Worm (Caenorhabditis elegans) whole organism, L4 larva: ENCODE measurements around the gene B0034.2.

Source experiments
- D1046.2 ChIP-seq: fragments of 200-800 bp; sonication (Bioruptor generic); IDR thresholded peaks from 2 replicates; pipeline ENCODE4 v1.3.6; 2022; ENCODE audit warnings: missing genetic modification characterization, missing compliant biosample characterization
- F26F4.8 ChIP-seq: fragments of 200-800 bp; sonication (Bioruptor generic); conservative IDR thresholded peaks from 2 replicates; pipeline ENCODE4 v1.3.6; 2022; ENCODE audit warnings: missing genetic modification characterization, missing compliant biosample characterization
- F44E2.7 ChIP-seq: fragments of 200-800 bp; sonication (Bioruptor generic); IDR thresholded peaks from 2 replicates; pipeline ENCODE4 v2.1.2; 2022; ENCODE audit warnings: missing genetic modification characterization, missing compliant biosample characterization
- F49E8.2 ChIP-seq: sonication (generic microtip); optimal IDR thresholded peaks from 2 replicates; lab custom pipeline; 2016; ENCODE audit warnings: missing compliant biosample characterization, mild to moderate bottlenecking, missing genetic modification characterization, borderline replicate concordance
- T20F7.1 ChIP-seq: fragments of 200-800 bp; sonication (Bioruptor generic); optimal IDR thresholded peaks from 2 replicates; lab custom pipeline; 2018; ENCODE audit warnings: mild to moderate bottlenecking, missing genetic modification characterization, missing compliant biosample characterization
- Y48G9A.11 ChIP-seq: fragments of 200-800 bp; sonication (Bioruptor generic); IDR thresholded peaks from 2 replicates; pipeline ENCODE4 v1.3.6; 2022; ENCODE audit warnings: missing genetic modification reagents, missing genetic modification characterization, missing compliant biosample characterization
- aha-1 ChIP-seq: fragments of 150-350 bp; peaks from one replicate; lab custom pipeline; 2014; ENCODE audit warnings: missing biosample characterization, missing genetic modification characterization
- ceh-32 ChIP-seq: sonication (generic microtip); optimal IDR thresholded peaks from 2 replicates; lab custom pipeline; 2016; ENCODE audit warnings: mild to moderate bottlenecking, missing genetic modification characterization, missing compliant biosample characterization; ENCODE audit not compliant: poor library complexity
- ceh-44 ChIP-seq: fragments of 200-800 bp; sonication (Bioruptor generic); IDR thresholded peaks from 2 replicates; pipeline ENCODE4 v1.3.6; 2022; ENCODE audit warnings: missing genetic modification reagents, missing genetic modification characterization, missing compliant biosample characterization
- daf-12 ChIP-seq: fragments of 150-350 bp; optimal IDR thresholded peaks from 2 replicates; lab custom pipeline; 2014; ENCODE audit warnings: missing biosample characterization, missing genetic modification reagents, missing genetic modification characterization
- daf-16 ChIP-seq, 3 experiments: sonication (generic microtip); optimal IDR thresholded peaks; 2 replicates each; lab custom pipeline; 2016 to 2017; ENCODE audit warnings: missing genetic modification characterization in 3 of 3, missing genetic modification reagents in 3 of 3, mild to moderate bottlenecking in 2 of 3, missing compliant biosample characterization in 2 of 3, missing biosample characterization in 1 of 3, moderate library complexity in 1 of 3
- dmd-6 ChIP-seq: fragments of 200-800 bp; sonication (Bioruptor generic); IDR thresholded peaks from 2 replicates; pipeline ENCODE4 v1.3.6; 2022; ENCODE audit warnings: missing genetic modification reagents, missing genetic modification characterization, missing compliant biosample characterization
- dve-1 ChIP-seq: sonication (generic microtip); optimal IDR thresholded peaks from 2 replicates; lab custom pipeline; 2017; ENCODE audit warnings: antibody characterized with exemption, mild to moderate bottlenecking, missing genetic modification characterization, missing compliant biosample characterization; ENCODE audit not compliant: insufficient read depth
- egl-43 ChIP-seq: fragments of 200-800 bp; sonication (Bioruptor generic); IDR thresholded peaks from 2 replicates; pipeline ENCODE4 v1.3.6; 2022; ENCODE audit warnings: missing genetic modification reagents, missing genetic modification characterization, missing compliant biosample characterization
- hif-1 ChIP-seq, 2 experiments: sonication (generic microtip); optimal IDR thresholded peaks; 2 replicates each; lab custom pipeline; 2016 to 2017; ENCODE audit warnings: missing compliant biosample characterization in 2 of 2, missing genetic modification characterization in 2 of 2, missing genetic modification reagents in 2 of 2, missing genotype in 2 of 2, mild to moderate bottlenecking in 1 of 2
- hlh-11 ChIP-seq: fragments of 200-800 bp; sonication (Bioruptor generic); optimal IDR thresholded peaks from 2 replicates; lab custom pipeline; 2018; ENCODE audit warnings: mild to moderate bottlenecking, missing genetic modification characterization, missing compliant biosample characterization
- hlh-30 ChIP-seq: sonication (generic microtip); optimal IDR thresholded peaks from 2 replicates; lab custom pipeline; 2017; ENCODE audit warnings: antibody characterized with exemption, mild to moderate bottlenecking, missing genetic modification characterization, missing compliant biosample characterization; ENCODE audit not compliant: insufficient read depth
- jun-1 ChIP-seq: fragments of 150-350 bp; optimal IDR thresholded peaks from 2 replicates; lab custom pipeline; 2014; ENCODE audit warnings: missing biosample characterization, missing genetic modification reagents, missing genetic modification characterization
- lim-7 ChIP-seq: fragments of 200-800 bp; sonication (Bioruptor generic); IDR thresholded peaks from 2 replicates; pipeline ENCODE4 v1.3.6; 2022; ENCODE audit warnings: missing genetic modification characterization, missing compliant biosample characterization
- lin-1 ChIP-seq: fragments of 200-800 bp; sonication (Bioruptor generic); IDR thresholded peaks from 2 replicates; pipeline ENCODE4 v1.3.6; 2022; ENCODE audit warnings: missing genetic modification reagents, missing genetic modification characterization, missing compliant biosample characterization
- lin-29 ChIP-seq: fragments of 200-800 bp; sonication (Bioruptor generic); IDR thresholded peaks from 2 replicates; pipeline ENCODE4 v1.3.6; 2022; ENCODE audit warnings: missing genetic modification reagents, missing genetic modification characterization, missing compliant biosample characterization
- lin-38 ChIP-seq: fragments of 200-800 bp; sonication (Bioruptor generic); IDR thresholded peaks from 2 replicates; pipeline ENCODE4 v1.3.6; 2022; ENCODE audit warnings: missing genetic modification reagents, missing genetic modification characterization, missing compliant biosample characterization
- lin-39 ChIP-seq: fragments of 150-350 bp; optimal IDR thresholded peaks from 2 replicates; lab custom pipeline; 2014; ENCODE audit warnings: missing biosample characterization, missing genetic modification reagents, missing genetic modification characterization
- lsy-2 ChIP-seq, 2 experiments: fragments of 150-350 bp in 1 of 2; sonication (generic microtip) in 1 of 2; optimal IDR thresholded peaks; 2 replicates each; lab custom pipeline; 2014 to 2017; ENCODE audit warnings: missing biosample characterization in 2 of 2, missing genetic modification characterization in 2 of 2
- madf-5 ChIP-seq, 2 experiments: fragments of 200-800 bp; sonication (Bioruptor generic); IDR thresholded peaks; 2 replicates each; pipeline ENCODE4 v1.3.6; 2022; ENCODE audit warnings: missing compliant biosample characterization in 2 of 2, missing genetic modification characterization in 2 of 2
- mdl-1 ChIP-seq, 2 experiments: fragments of 150-350 bp in 1 of 2; sonication (generic microtip) in 1 of 2; optimal IDR thresholded peaks; 2 replicates each; lab custom pipeline; 2014 to 2017; ENCODE audit warnings: missing biosample characterization in 2 of 2, missing genetic modification characterization in 2 of 2
- mep-1 ChIP-seq: fragments of 150-350 bp; sonication (generic microtip); optimal IDR thresholded peaks from 3 replicates; lab custom pipeline; 2014; ENCODE audit warnings: missing biosample characterization, missing genetic modification characterization
- mes-2 ChIP-seq: sonication (generic microtip); optimal IDR thresholded peaks from 2 replicates; lab custom pipeline; 2016; ENCODE audit warnings: missing genotype, mild to moderate bottlenecking, missing genetic modification characterization, missing compliant biosample characterization; ENCODE audit not compliant: poor library complexity, severe bottlenecking
- mxl-3 ChIP-seq: fragments of 200-800 bp; sonication (Bioruptor generic); optimal IDR thresholded peaks from 2 replicates; lab custom pipeline; 2018; ENCODE audit warnings: mild to moderate bottlenecking, missing genetic modification characterization, missing compliant biosample characterization
- nhr-25 ChIP-seq: sonication (generic microtip); optimal IDR thresholded peaks from 2 replicates; lab custom pipeline; 2017; ENCODE audit warnings: missing genetic modification characterization, mild to moderate bottlenecking, missing compliant biosample characterization, antibody characterized with exemption, moderate library complexity, borderline replicate concordance; ENCODE audit not compliant: insufficient read depth
- nhr-28 ChIP-seq: fragments of 150-350 bp; optimal IDR thresholded peaks from 2 replicates; lab custom pipeline; 2014; ENCODE audit warnings: missing biosample characterization, missing genetic modification characterization
- nhr-41 ChIP-seq: fragments of 200-800 bp; sonication (Bioruptor generic); IDR thresholded peaks from 2 replicates; pipeline ENCODE4 v1.3.6; 2022; ENCODE audit warnings: missing genetic modification reagents, missing genetic modification characterization, missing compliant biosample characterization
- nhr-48 ChIP-seq: sonication (generic microtip); optimal IDR thresholded peaks from 2 replicates; lab custom pipeline; 2016; ENCODE audit warnings: mild to moderate bottlenecking, missing genetic modification characterization, missing compliant biosample characterization
- nhr-77 ChIP-seq: fragments of 150-350 bp; optimal IDR thresholded peaks from 2 replicates; lab custom pipeline; 2014; ENCODE audit warnings: missing biosample characterization, missing genetic modification characterization
- pha-4 ChIP-seq, 2 experiments: fragments of 150-350 bp in 1 of 2; fragments of 200-800 bp in 1 of 2; sonication (Bioruptor generic) in 1 of 2; IDR thresholded peaks in 1 of 2; optimal IDR thresholded peaks in 1 of 2; 2 replicates each; pipeline versions ENCODE4 v1.3.6 to Lab custom; 2014 to 2022; ENCODE audit warnings: missing genetic modification characterization in 2 of 2, missing genetic modification reagents in 2 of 2, missing biosample characterization in 1 of 2, missing compliant biosample characterization in 1 of 2
- php-3 ChIP-seq: fragments of 200-800 bp; sonication (Bioruptor generic); IDR thresholded peaks from 2 replicates; pipeline ENCODE4 v1.3.6; 2022; ENCODE audit warnings: missing genetic modification reagents, missing genetic modification characterization, missing compliant biosample characterization
- pqm-1 ChIP-seq: sonication (generic microtip); optimal IDR thresholded peaks from 2 replicates; lab custom pipeline; 2017; ENCODE audit warnings: missing biosample characterization, missing genetic modification characterization
- rbr-2 ChIP-seq: sonication (generic microtip); optimal IDR thresholded peaks from 2 replicates; lab custom pipeline; 2016; ENCODE audit warnings: missing genotype, missing genetic modification characterization, missing compliant biosample characterization
- tra-1 ChIP-seq: fragments of 200-800 bp; sonication (Bioruptor generic); IDR thresholded peaks from 2 replicates; pipeline ENCODE4 v1.3.6; 2022; ENCODE audit warnings: missing genetic modification reagents, missing genetic modification characterization, missing compliant biosample characterization
- zfp-2 ChIP-seq: sonication (generic microtip); optimal IDR thresholded peaks from 2 replicates; lab custom pipeline; 2016; ENCODE audit warnings: mild to moderate bottlenecking, missing genetic modification characterization, missing compliant biosample characterization
- ztf-11 ChIP-seq: fragments of 150-350 bp; optimal IDR thresholded peaks from 2 replicates; lab custom pipeline; 2014; ENCODE audit warnings: missing biosample characterization, missing genetic modification characterization

B0034.2 gene

ce11 chrII:5930095-5930653, 14.0 kb downstream of the B0034.2 start:
- TF ChIP-seq lin-39 (tag; lab: Kevin White, UChicago) (no peak), hif-1 (tag; optimal IDR thresholded peaks at IDR 0.05; lab: Kevin White, UChicago) (peak in 1 of 2 experiments; percentile 70), dmd-6 (GFP tag; lab: Robert Waterston, UW) (peak; percentile 71), mep-1 (peak; percentile 35), mdl-1 (tag; optimal IDR thresholded peaks at IDR 0.05; lab: Kevin White, UChicago) (peak in 1 of 2 experiments; percentile 54), nhr-77 (tag; lab: Kevin White, UChicago) (peak; percentile 95), pqm-1 (tag; lab: Kevin White, UChicago) (peak; percentile 100), php-3 (peak; percentile 83), Y48G9A.11 (GFP tag; lab: Robert Waterston, UW) (no peak), lsy-2 (tag; optimal IDR thresholded peaks at IDR 0.05; lab: Kevin White, UChicago) (peak in 1 of 2 experiments; percentile 42), rbr-2 (no peak), aha-1 (tag; lab: Kevin White, UChicago) (peak; percentile 47), nhr-28 (peak; percentile 87), mes-2 (tag; lab: Kevin White, UChicago) (peak; percentile 6), daf-16 (GFP tag; optimal IDR thresholded peaks at IDR 0.05; lab: Kevin White, UChicago) (no peak), daf-16 (tag; optimal IDR thresholded peaks at IDR 0.05; lab: Kevin White, UChicago) (peak; percentile 92), hlh-11 (tag; lab: Kevin White, UChicago) (peak; percentile 85), tra-1 (peak; percentile 63; the same call in 1 of the 2 replicates), mxl-3 (peak; percentile 32), dve-1 (tag; lab: Kevin White, UChicago) (peak; percentile 84), nhr-41 (GFP tag; lab: Robert Waterston, UW) (0 out of 2 replicates have a peak, but pooled peaks have one; percentile 39), F26F4.8 (no peak), hlh-30 (tag; lab: Kevin White, UChicago) (peak; percentile 10), T20F7.1 (peak; percentile 37), lin-1 (GFP tag; lab: Robert Waterston, UW) (peak; percentile 82), zfp-2 (tag; lab: Kevin White, UChicago) (no peak), nhr-48 (tag; lab: Kevin White, UChicago) (peak; percentile 61)

- TF ChIP-seq egl-43 (GFP tag; lab: Robert Waterston, UW) (no peak), F49E8.2 (tag; lab: Kevin White, UChicago) (no peak), daf-12 (no peak), lin-39 (tag; lab: Kevin White, UChicago) (no peak), nhr-48 (tag; lab: Kevin White, UChicago) (no peak), lin-38 (no peak), mdl-1 (tag; optimal IDR thresholded peaks at IDR 0.05; lab: Kevin White, UChicago) (no peak), pha-4 (GFP tag; IDR thresholded peaks at IDR 0.05; lab: Robert Waterston, UW) (no peak), pha-4 (tag; optimal IDR thresholded peaks at IDR 0.05; lab: Kevin White, UChicago) (no peak), ceh-32 (tag; lab: Kevin White, UChicago) (no peak), nhr-25 (tag; lab: Kevin White, UChicago) (no peak), F44E2.7 (GFP tag; lab: Robert Waterston, UW) (no peak), lim-7 (GFP tag; lab: Robert Waterston, UW) (no peak), madf-5 (GFP tag; IDR thresholded peaks at IDR 0.05; lab: Robert Waterston, UW) (no peak), jun-1 (tag; lab: Kevin White, UChicago) (no peak), lin-29 (no peak), ceh-44 (GFP tag; lab: Robert Waterston, UW) (no peak), D1046.2 (no peak), ztf-11 (tag; lab: Kevin White, UChicago) (no peak)
Measured at ce11 chrII:5928502-5928901, 15.7 kb downstream of the B0034.2 start, which contains the start of gene egl-44. Gene egl-44 (plus strand): TSS chrII:5928802.
